Fruit fly (Drosophila melanogaster): Measurements from ENCODE around the gene Gba1b.

The Gba1b gene

dm6 chr3R:23723381-23724034, 18.9 kb downstream of the Gba1b start (continued):
- TF ChIP-seq Atf-2 (GFP tag; optimal IDR thresholded peaks at IDR 0.05), result no peak
- TF ChIP-seq prd (optimal IDR thresholded peaks at IDR 0.05), result no peak
- peak; percentile 41; the same call in 1 of the 3 replicates for TF ChIP-seq prd (GFP tag; IDR thresholded peaks at IDR 0.05)
- no peak for TF ChIP-seq Doc2 (GFP tag; IDR thresholded peaks at IDR 0.05)
- TF ChIP-seq grau (tag; optimal IDR thresholded peaks at IDR 0.05), result no peak
- no peak for TF ChIP-seq fru (optimal IDR thresholded peaks at IDR 0.05)
- TF ChIP-seq eve (GFP tag; optimal IDR thresholded peaks at IDR 0.05), result peak in 1 of 2 experiments; percentile 85
- no peak for TF ChIP-seq row (GFP tag; IDR thresholded peaks at IDR 0.05)
- TF ChIP-seq dpn (GFP tag; optimal IDR thresholded peaks at IDR 0.05), result no peak
- no peak for TF ChIP-seq CG17829 (tag; optimal IDR thresholded peaks at IDR 0.05)
- peak; percentile 27 for TF ChIP-seq CG13424 (tag; optimal IDR thresholded peaks at IDR 0.05)
- no peak for TF ChIP-seq cad (GFP tag; optimal IDR thresholded peaks at IDR 0.05)
- TF ChIP-seq Mrtf (GFP tag; IDR thresholded peaks at IDR 0.05), result no peak
- peak; percentile 91 for TF ChIP-seq Awh (GFP tag; IDR thresholded peaks at IDR 0.05)
- TF ChIP-seq CG4282 (GFP tag; optimal IDR thresholded peaks at IDR 0.05), result no peak
- peak; percentile 17 for TF ChIP-seq sug (tag; optimal IDR thresholded peaks at IDR 0.05)
- TF ChIP-seq CG9727 (GFP tag; optimal IDR thresholded peaks at IDR 0.05), result peak; percentile 43
- TF ChIP-seq CG8765 (GFP tag; IDR thresholded peaks at IDR 0.05), result no peak
- TF ChIP-seq Rx (GFP tag; IDR thresholded peaks at IDR 0.05), result no peak; the same call in 1 of the 2 replicates
- TF ChIP-seq Opbp (GFP tag; IDR thresholded peaks at IDR 0.05; ENCODE audit: partially characterized antibody), result no peak
- TF ChIP-seq CG10147 (GFP tag; optimal IDR thresholded peaks at IDR 0.05), result no peak
- TF ChIP-seq CG7839 (tag; optimal IDR thresholded peaks at IDR 0.05), result peak; percentile 22
- TF ChIP-seq Adf1 (GFP tag; IDR thresholded peaks at IDR 0.05), result no peak
- peak; percentile 63 for TF ChIP-seq CG14965 (GFP tag; optimal IDR thresholded peaks at IDR 0.05; ENCODE audit: borderline replicate concordance)
- no peak for TF ChIP-seq CG42726 (GFP tag; IDR thresholded peaks at IDR 0.05; ENCODE audit: partially characterized antibody)
- no peak for TF ChIP-seq Aef1 (GFP tag; IDR thresholded peaks at IDR 0.05)
- TF ChIP-seq pnt (GFP tag; optimal IDR thresholded peaks at IDR 0.05), result peak; percentile 60
- no peak for TF ChIP-seq oc (tag; optimal IDR thresholded peaks at IDR 0.05)
- TF ChIP-seq CG4707 (GFP tag; optimal IDR thresholded peaks at IDR 0.05), result peak; percentile 59
- TF ChIP-seq Eip74EF (GFP tag; optimal IDR thresholded peaks at IDR 0.05), result no peak
- TF ChIP-seq Hmx (GFP tag; optimal IDR thresholded peaks at IDR 0.05), result no peak
- peak; percentile 25 for TF ChIP-seq CG9876 (GFP tag; optimal IDR thresholded peaks at IDR 0.05)
- no peak for TF ChIP-seq Fer2 (tag; optimal IDR thresholded peaks at IDR 0.05)
- TF ChIP-seq az2 (GFP tag; optimal IDR thresholded peaks at IDR 0.05), result no peak
- TF ChIP-seq CG8388 (GFP tag; optimal IDR thresholded peaks at IDR 0.05), result no peak
- peak in 1 of 2 experiments; percentile 35 for TF ChIP-seq chif (GFP tag; optimal IDR thresholded peaks at IDR 0.05)
- TF ChIP-seq Ada2b (GFP tag; IDR thresholded peaks at IDR 0.05), result peak; percentile 52
- peak; percentile 7 for TF ChIP-seq jumu (GFP tag; optimal IDR thresholded peaks at IDR 0.05)
- no peak for TF ChIP-seq CG16813 (GFP tag; IDR thresholded peaks at IDR 0.05; ENCODE audit: partially characterized antibody)
- peak; percentile 39 for TF ChIP-seq lbe (GFP tag; optimal IDR thresholded peaks at IDR 0.05)
- no peak for TF ChIP-seq vnd (GFP tag; IDR thresholded peaks at IDR 0.05; ENCODE audit: partially characterized antibody)
- TF ChIP-seq danr (GFP tag; IDR thresholded peaks at IDR 0.05), result no peak
- peak; percentile 4 for TF ChIP-seq ash1 (GFP tag; optimal IDR thresholded peaks at IDR 0.05)
- TF ChIP-seq ind (GFP tag; optimal IDR thresholded peaks at IDR 0.05), result peak; percentile 18
- no peak for TF ChIP-seq stwl (tag; optimal IDR thresholded peaks at IDR 0.05)
- no peak for TF ChIP-seq psq (GFP tag; optimal IDR thresholded peaks at IDR 0.05)
- TF ChIP-seq ATbp (GFP tag; optimal IDR thresholded peaks at IDR 0.05), result peak; percentile 93
- TF ChIP-seq CG15073 (GFP tag; optimal IDR thresholded peaks at IDR 0.05), result no peak
- no peak for TF ChIP-seq Dip3 (GFP tag; optimal IDR thresholded peaks at IDR 0.05)
- TF ChIP-seq E2f2 (GFP tag; IDR thresholded peaks at IDR 0.05), result peak; percentile 36; the same call in 1 of the 2 replicates
- no peak for TF ChIP-seq Nf-YB (GFP tag; optimal IDR thresholded peaks at IDR 0.05)
